Fruit fly (Drosophila melanogaster) whole organism, prepupa: ENCODE results near the gene Kaz-m1.

Source experiments
- Blimp-1 ChIP-seq: fragments of 200-800 bp; sonication (Bioruptor generic); optimal IDR thresholded peaks from 3 replicates; lab custom pipeline; 2017; ENCODE audit warnings: missing biosample characterization, missing genetic modification characterization, mild to moderate bottlenecking, moderate library complexity, missing genetic modification reagents
- CG10631 ChIP-seq: fragments of 200-800 bp; sonication (Bioruptor generic); optimal IDR thresholded peaks from 2 replicates; lab custom pipeline; 2016; ENCODE audit warnings: missing biosample characterization, missing genetic modification characterization
- CG11294 ChIP-seq: fragments of 200-800 bp; sonication (Bioruptor generic); IDR thresholded peaks from 2 replicates; pipeline ENCODE4 v1.3.6; 2022; ENCODE audit warnings: missing biosample characterization, missing genetic modification characterization
- CG11762 ChIP-seq: fragments of 200-800 bp; sonication (Bioruptor generic); optimal IDR thresholded peaks from 3 replicates; lab custom pipeline; 2016; ENCODE audit warnings: missing biosample characterization, missing genetic modification characterization; ENCODE audit not compliant: insufficient read depth
- CG11902 ChIP-seq: fragments of 200-800 bp; sonication (Bioruptor generic); optimal IDR thresholded peaks from 3 replicates; lab custom pipeline; 2016; ENCODE audit warnings: missing biosample characterization, missing genetic modification characterization
- CG16779 ChIP-seq: fragments of 200-800 bp; sonication (Bioruptor generic); optimal IDR thresholded peaks from 3 replicates; lab custom pipeline; 2017; ENCODE audit warnings: missing biosample characterization, mild to moderate bottlenecking, missing genetic modification characterization
- CG3032 ChIP-seq: fragments of 200-800 bp; optimal IDR thresholded peaks from 2 replicates; lab custom pipeline; 2019; ENCODE audit warnings: missing biosample characterization, mild to moderate bottlenecking, missing genetic modification characterization, moderate library complexity
- CG31627 ChIP-seq: fragments of 200-800 bp; sonication (Bioruptor generic); optimal IDR thresholded peaks from 3 replicates; lab custom pipeline; 2016; ENCODE audit warnings: missing biosample characterization, missing genetic modification characterization
- CG34406 ChIP-seq: fragments of 200-800 bp; sonication (Bioruptor generic); optimal IDR thresholded peaks from 3 replicates; lab custom pipeline; 2016; ENCODE audit warnings: missing biosample characterization, missing genetic modification characterization
- CG3919 ChIP-seq: fragments of 200-800 bp; sonication (Bioruptor generic); optimal IDR thresholded peaks from 3 replicates; lab custom pipeline; 2016; ENCODE audit warnings: missing biosample characterization, missing genetic modification characterization
- CG4318 ChIP-seq: fragments of 200-800 bp; sonication (Bioruptor generic); optimal IDR thresholded peaks from 3 replicates; lab custom pipeline; 2017; ENCODE audit warnings: missing biosample characterization, mild to moderate bottlenecking, missing genetic modification characterization
- CG6163 ChIP-seq: fragments of 200-800 bp; sonication (Bioruptor generic); IDR thresholded peaks from 3 replicates; pipeline ENCODE4 v1.3.6; 2022; ENCODE audit warnings: missing biosample characterization, missing genetic modification characterization
- CG7368 ChIP-seq: fragments of 200-800 bp; sonication (Bioruptor generic); optimal IDR thresholded peaks from 3 replicates; lab custom pipeline; 2016; ENCODE audit warnings: missing biosample characterization, missing genetic modification characterization
- CG8119 ChIP-seq: fragments of 200-800 bp; sonication (Bioruptor generic); IDR thresholded peaks from 3 replicates; pipeline ENCODE4 v1.3.6; 2022; ENCODE audit warnings: missing biosample characterization, missing genetic modification characterization
- CG8632 ChIP-seq: fragments of 200-800 bp; sonication (Bioruptor generic); optimal IDR thresholded peaks from 3 replicates; lab custom pipeline; 2016; ENCODE audit warnings: missing biosample characterization, missing genetic modification characterization
- CG9139 ChIP-seq: fragments of 200-800 bp; sonication (Bioruptor generic); optimal IDR thresholded peaks from 3 replicates; lab custom pipeline; 2017; ENCODE audit warnings: missing biosample characterization, mild to moderate bottlenecking, missing genetic modification characterization
- Eip78C ChIP-seq: fragments of 200-800 bp; sonication (Bioruptor generic); peaks from one replicate; lab custom pipeline; 2016; ENCODE audit warnings: missing biosample characterization, missing genetic modification characterization
- Eip93F ChIP-seq: fragments of 200-800 bp; sonication (Bioruptor generic); optimal IDR thresholded peaks from 2 replicates; lab custom pipeline; 2016; ENCODE audit warnings: missing biosample characterization, mild to moderate bottlenecking, missing genetic modification characterization
- Ets96B ChIP-seq: fragments of 200-800 bp; optimal IDR thresholded peaks from 2 replicates; lab custom pipeline; 2019; ENCODE audit warnings: missing biosample characterization, mild to moderate bottlenecking, missing genetic modification characterization, moderate library complexity
- Gug ChIP-seq: fragments of 200-800 bp; sonication (Bioruptor generic); IDR thresholded peaks from 2 replicates; pipeline ENCODE4 v1.3.6; 2022; ENCODE audit warnings: missing biosample characterization, missing genetic modification characterization
- Hr38 ChIP-seq: sonication (Bioruptor generic); optimal IDR thresholded peaks from 2 replicates; lab custom pipeline; 2016; ENCODE audit warnings: missing biosample characterization, missing genetic modification characterization
- Hr39 ChIP-seq: fragments of 200-800 bp; sonication (Bioruptor generic); optimal IDR thresholded peaks from 2 replicates; lab custom pipeline; 2016; ENCODE audit warnings: missing biosample characterization, missing genetic modification characterization
- Lpt ChIP-seq: fragments of 200-800 bp; sonication (Bioruptor generic); optimal IDR thresholded peaks from 3 replicates; lab custom pipeline; 2016; ENCODE audit warnings: missing biosample characterization, missing genetic modification characterization
- Met ChIP-seq: fragments of 200-800 bp; sonication (Bioruptor generic); optimal IDR thresholded peaks from 3 replicates; lab custom pipeline; 2016; ENCODE audit warnings: missing biosample characterization, missing genetic modification characterization
- OdsH ChIP-seq: fragments of 200-800 bp; sonication (Bioruptor generic); optimal IDR thresholded peaks from 3 replicates; lab custom pipeline; 2016; ENCODE audit warnings: missing biosample characterization, missing genetic modification characterization
- Smox ChIP-seq: fragments of 200-800 bp; sonication (Bioruptor generic); optimal IDR thresholded peaks from 3 replicates; lab custom pipeline; 2016; ENCODE audit warnings: missing biosample characterization, missing genetic modification characterization
- Sox102F ChIP-seq: fragments of 200-800 bp; sonication (Bioruptor generic); optimal IDR thresholded peaks from 2 replicates; lab custom pipeline; 2016; ENCODE audit warnings: missing biosample characterization, mild to moderate bottlenecking, missing genetic modification characterization
- Sox14 ChIP-seq: fragments of 200-800 bp; sonication (Bioruptor generic); optimal IDR thresholded peaks from 3 replicates; lab custom pipeline; 2016; ENCODE audit warnings: missing biosample characterization, missing genetic modification characterization
- Sox15 ChIP-seq: fragments of 200-800 bp; sonication (Bioruptor generic); optimal IDR thresholded peaks from 3 replicates; lab custom pipeline; 2016; ENCODE audit warnings: missing biosample characterization, missing genetic modification characterization
- achi ChIP-seq: fragments of 200-800 bp; sonication (Bioruptor generic); optimal IDR thresholded peaks from 3 replicates; lab custom pipeline; 2016; ENCODE audit warnings: missing biosample characterization, missing genetic modification characterization
- acj6 ChIP-seq: fragments of 200-800 bp; sonication (Bioruptor generic); optimal IDR thresholded peaks from 3 replicates; lab custom pipeline; 2016; ENCODE audit warnings: missing biosample characterization, missing genetic modification characterization
- cyc ChIP-seq: fragments of 200-800 bp; sonication (Bioruptor generic); optimal IDR thresholded peaks from 3 replicates; lab custom pipeline; 2016; ENCODE audit warnings: missing biosample characterization, missing genetic modification characterization
- dsx ChIP-seq: fragments of 200-800 bp; optimal IDR thresholded peaks from 3 replicates; lab custom pipeline; 2019; ENCODE audit warnings: missing biosample characterization, mild to moderate bottlenecking, missing genetic modification characterization, moderate library complexity; ENCODE audit not compliant: poor library complexity, severe bottlenecking
- eg ChIP-seq: fragments of 200-800 bp; sonication (Bioruptor generic); IDR thresholded peaks from 3 replicates; pipeline ENCODE4 v1.3.6; 2022; ENCODE audit warnings: missing biosample characterization, missing genetic modification characterization
- esn ChIP-seq: fragments of 200-800 bp; sonication (Bioruptor generic); optimal IDR thresholded peaks from 2 replicates; lab custom pipeline; 2016; ENCODE audit warnings: missing biosample characterization, mild to moderate bottlenecking, missing genetic modification characterization, moderate library complexity
- fd85E ChIP-seq: fragments of 200-800 bp; sonication (Bioruptor generic); optimal IDR thresholded peaks from 3 replicates; lab custom pipeline; 2016; ENCODE audit warnings: missing biosample characterization, missing genetic modification characterization
- fkh ChIP-seq: fragments of 200-800 bp; sonication (Bioruptor generic); optimal IDR thresholded peaks from 3 replicates; lab custom pipeline; 2017; ENCODE audit warnings: missing biosample characterization, mild to moderate bottlenecking, missing genetic modification characterization, moderate library complexity
- net ChIP-seq: fragments of 200-800 bp; sonication (Bioruptor generic); optimal IDR thresholded peaks from 3 replicates; lab custom pipeline; 2016; ENCODE audit warnings: missing biosample characterization, missing genetic modification characterization
- pdm3 ChIP-seq: fragments of 200-800 bp; sonication (Bioruptor generic); optimal IDR thresholded peaks from 3 replicates; lab custom pipeline; 2016; ENCODE audit warnings: missing biosample characterization, missing genetic modification characterization
- salr ChIP-seq, 2 experiments: fragments of 200-800 bp; sonication (Bioruptor generic); optimal IDR thresholded peaks; 3 replicates each; lab custom pipeline; 2016 to 2018; ENCODE audit warnings: missing biosample characterization in 2 of 2, missing genetic modification characterization in 2 of 2, mild to moderate bottlenecking in 1 of 2
- ss ChIP-seq, 2 experiments: fragments of 200-800 bp; sonication (Bioruptor generic); optimal IDR thresholded peaks; 2 replicates in 1 of 2; 3 replicates in 1 of 2; lab custom pipeline; 2017 to 2018; ENCODE audit warnings: mild to moderate bottlenecking in 2 of 2, missing biosample characterization in 2 of 2, missing genetic modification characterization in 2 of 2, moderate library complexity in 1 of 2
- svp ChIP-seq: fragments of 200-800 bp; sonication (Bioruptor generic); peaks from one replicate; lab custom pipeline; 2016; ENCODE audit warnings: missing biosample characterization, missing genetic modification characterization
- topi ChIP-seq: fragments of 200-800 bp; sonication (Bioruptor generic); optimal IDR thresholded peaks from 3 replicates; lab custom pipeline; 2016; ENCODE audit warnings: missing biosample characterization, missing genetic modification characterization
- vri ChIP-seq: fragments of 200-800 bp; sonication (Bioruptor generic); optimal IDR thresholded peaks from 3 replicates; lab custom pipeline; 2016; ENCODE audit warnings: missing biosample characterization, mild to moderate bottlenecking, missing genetic modification characterization

Gene Kaz-m1

dm6 chr3R:26007964-26008868 is 6.3 kb upstream of the Kaz-m1 start (continued):
- peak; percentile 43 for TF ChIP-seq Smox (GFP tag; lab: Kevin White, UChicago)
- TF ChIP-seq pdm3 (GFP tag; lab: Kevin White, UChicago): peak; percentile 42
- TF ChIP-seq Gug (GFP tag; lab: Robert Waterston, UW): peak; percentile 44
- no peak for TF ChIP-seq CG7368
- peak; percentile 55 for TF ChIP-seq CG8632
- TF ChIP-seq CG9139 (GFP tag; lab: Kevin White, UChicago): peak; percentile 88
- TF ChIP-seq net (GFP tag; lab: Kevin White, UChicago): peak; percentile 67
- TF ChIP-seq CG3919 (GFP tag; lab: Kevin White, UChicago): peak; percentile 28
- peak; percentile 52 for TF ChIP-seq achi (GFP tag; lab: Kevin White, UChicago)
- peak; percentile 91 for TF ChIP-seq Met
- TF ChIP-seq Sox102F (GFP tag; lab: Kevin White, UChicago): peak; percentile 58
- TF ChIP-seq CG10631 (GFP tag; lab: Kevin White, UChicago): peak; percentile 17
- TF ChIP-seq Hr39: peak; percentile 27
- TF ChIP-seq eg: peak; percentile 80
- TF ChIP-seq acj6 (GFP tag; lab: Kevin White, UChicago): peak; percentile 23
- peak; percentile 51 for TF ChIP-seq topi (GFP tag; lab: Kevin White, UChicago)
- TF ChIP-seq Hr38 (GFP tag; lab: Kevin White, UChicago): no peak
- TF ChIP-seq ss (GFP tag; optimal IDR thresholded peaks at IDR 0.05; lab: Kevin White, UChicago): peak; percentile 85 to 98
- TF ChIP-seq Sox15 (GFP tag; lab: Kevin White, UChicago): no peak
- TF ChIP-seq Ets96B (tag; lab: Kevin White, UChicago): peak; percentile 41
- peak; percentile 19 for TF ChIP-seq Sox14 (GFP tag; lab: Kevin White, UChicago)
- TF ChIP-seq Lpt (GFP tag; lab: Kevin White, UChicago): peak; percentile 50
- TF ChIP-seq CG3032 (tag; lab: Kevin White, UChicago): peak; percentile 14
- peak in 1 of 2 experiments; percentile 68 for TF ChIP-seq salr (GFP tag; optimal IDR thresholded peaks at IDR 0.05; lab: Kevin White, UChicago)
- TF ChIP-seq cyc (GFP tag; lab: Kevin White, UChicago): peak; percentile 39
- peak; percentile 83 for TF ChIP-seq Eip78C
- TF ChIP-seq Eip93F (GFP tag; lab: Kevin White, UChicago): no peak
- no peak for TF ChIP-seq OdsH (GFP tag; lab: Kevin White, UChicago)
- TF ChIP-seq CG4318 (GFP tag; lab: Kevin White, UChicago): no peak
- TF ChIP-seq CG11294 (GFP tag; lab: Robert Waterston, UW): no peak
- TF ChIP-seq esn (GFP tag; lab: Kevin White, UChicago): peak; percentile 40
- TF ChIP-seq CG34406 (GFP tag; lab: Kevin White, UChicago): peak; percentile 66
- TF ChIP-seq CG11902: no peak
- TF ChIP-seq fd85E: peak; percentile 9
- TF ChIP-seq Blimp-1 (GFP tag; lab: Kevin White, UChicago): peak; percentile 1
- peak; percentile 71 for TF ChIP-seq dsx (GFP tag; lab: Kevin White, UChicago)
- no peak for TF ChIP-seq CG11762 (GFP tag; lab: Kevin White, UChicago)

dm6 chr3R:26008892-26009539 is 5.5 kb upstream of the Kaz-m1 start:
- TF ChIP-seq CG6163: peak; percentile 95
- peak; percentile 97 for TF ChIP-seq vri (GFP tag; lab: Kevin White, UChicago)
- peak; percentile 98 for TF ChIP-seq CG31627 (GFP tag; lab: Kevin White, UChicago)
- TF ChIP-seq Blimp-1 (GFP tag; lab: Kevin White, UChicago): peak; percentile 84
- TF ChIP-seq eg: peak; percentile 91; the same call in 2 of the 3 replicates
- TF ChIP-seq achi (GFP tag; lab: Kevin White, UChicago): peak; percentile 97
- TF ChIP-seq ss (GFP tag; optimal IDR thresholded peaks at IDR 0.05; lab: Kevin White, UChicago): peak; percentile 94 to 98
- peak; percentile 97 for TF ChIP-seq CG10631 (GFP tag; lab: Kevin White, UChicago)
- TF ChIP-seq CG3032 (tag; lab: Kevin White, UChicago): peak; percentile 98
- TF ChIP-seq Smox (GFP tag; lab: Kevin White, UChicago): peak; percentile 97
- peak; percentile 95 for TF ChIP-seq CG9139 (GFP tag; lab: Kevin White, UChicago)
- peak; percentile 97 for TF ChIP-seq CG8119 (GFP tag; lab: Robert Waterston, UW)
- TF ChIP-seq CG11294 (GFP tag; lab: Robert Waterston, UW): peak; percentile 81
- peak; percentile 97 for TF ChIP-seq CG8632
- peak; percentile 93 for TF ChIP-seq CG16779
- peak; percentile 88 for TF ChIP-seq fd85E
- TF ChIP-seq Lpt (GFP tag; lab: Kevin White, UChicago): peak; percentile 95
- TF ChIP-seq Hr38 (GFP tag; lab: Kevin White, UChicago): no peak
- TF ChIP-seq CG34406 (GFP tag; lab: Kevin White, UChicago): peak; percentile 97
- TF ChIP-seq fkh (GFP tag; lab: Kevin White, UChicago): no peak
- peak; percentile 99 for TF ChIP-seq CG3919 (GFP tag; lab: Kevin White, UChicago)
- peak; percentile 92 for TF ChIP-seq Gug (GFP tag; lab: Robert Waterston, UW)
- peak; percentile 97 for TF ChIP-seq cyc (GFP tag; lab: Kevin White, UChicago)
- peak; percentile 98 for TF ChIP-seq topi (GFP tag; lab: Kevin White, UChicago)
- TF ChIP-seq svp: peak; percentile 99
